Fruit fly (Drosophila melanogaster) whole organism, embryonic: ENCODE data around the gene CG6790.

Experiments
- ATbp ChIP-seq: fragments of 200-800 bp; sonication (Bioruptor generic); optimal IDR thresholded peaks from 2 replicates; lab custom pipeline; 2017; ENCODE audit warnings: missing biosample characterization, mild to moderate bottlenecking, missing genetic modification characterization, missing genetic modification reagents
- Abd-B ChIP-seq: fragments of 200-800 bp; sonication (Bioruptor generic); optimal IDR thresholded peaks from 2 replicates; lab custom pipeline; 2018; ENCODE audit warnings: missing biosample characterization, mild to moderate bottlenecking, missing genetic modification characterization, moderate library complexity
- Aef1 ChIP-seq: fragments of 200-800 bp; sonication (Bioruptor generic); IDR thresholded peaks from 3 replicates; pipeline ENCODE4 v1.3.6; 2022; ENCODE audit warnings: missing biosample characterization, missing genetic modification characterization
- CG10366 ChIP-seq: fragments of 200-800 bp; sonication (Bioruptor generic); IDR thresholded peaks from 2 replicates; pipeline ENCODE4 v1.3.6; 2022; ENCODE audit warnings: missing biosample characterization, missing genetic modification characterization
- CG10565 ChIP-seq: fragments of 200-800 bp; sonication (Bioruptor generic); optimal IDR thresholded peaks from 3 replicates; lab custom pipeline; 2016; ENCODE audit warnings: missing biosample characterization, mild to moderate bottlenecking, missing genetic modification characterization
- CG12071 ChIP-seq: fragments of 200-800 bp; sonication (Bioruptor generic); optimal IDR thresholded peaks from 3 replicates; lab custom pipeline; 2018; ENCODE audit warnings: missing biosample characterization, mild to moderate bottlenecking, missing genetic modification characterization
- CG12744 ChIP-seq: fragments of 200-800 bp; sonication (Bioruptor generic); optimal IDR thresholded peaks from 2 replicates; lab custom pipeline; 2016; ENCODE audit warnings: missing biosample characterization, missing genetic modification characterization
- CG13775 ChIP-seq: fragments of 200-800 bp; sonication (Bioruptor generic); optimal IDR thresholded peaks from 3 replicates; lab custom pipeline; 2017; ENCODE audit warnings: missing biosample characterization, mild to moderate bottlenecking, missing genetic modification characterization
- CG14050 ChIP-seq: fragments of 200-800 bp; sonication (Bioruptor generic); IDR thresholded peaks from 3 replicates; pipeline ENCODE4 v1.3.6; 2022; ENCODE audit warnings: missing biosample characterization, missing genetic modification characterization
- CG14710 ChIP-seq: fragments of 200-800 bp; sonication (Bioruptor generic); optimal IDR thresholded peaks from 3 replicates; lab custom pipeline; 2019; ENCODE audit warnings: missing biosample characterization, mild to moderate bottlenecking, missing genetic modification characterization, moderate library complexity
- CG15514 ChIP-seq: fragments of 200-800 bp; sonication (Bioruptor generic); optimal IDR thresholded peaks from 3 replicates; lab custom pipeline; 2017; ENCODE audit warnings: missing biosample characterization, missing genetic modification characterization, mild to moderate bottlenecking, moderate library complexity, missing genetic modification reagents
- CG15696 ChIP-seq: fragments of 200-800 bp; sonication (Bioruptor generic); optimal IDR thresholded peaks from 2 replicates; lab custom pipeline; 2019; ENCODE audit warnings: missing biosample characterization, mild to moderate bottlenecking, missing genetic modification characterization, moderate library complexity
- CG18599 ChIP-seq: fragments of 200-800 bp; sonication (Bioruptor generic); optimal IDR thresholded peaks from 3 replicates; lab custom pipeline; 2017; ENCODE audit warnings: missing biosample characterization, missing genetic modification characterization, mild to moderate bottlenecking, moderate library complexity, missing genetic modification reagents
- CG2116 ChIP-seq: fragments of 200-800 bp; sonication (Bioruptor generic); optimal IDR thresholded peaks from 3 replicates; lab custom pipeline; 2018; ENCODE audit warnings: missing biosample characterization, mild to moderate bottlenecking, missing genetic modification characterization
- CG2889 ChIP-seq: fragments of 200-800 bp; sonication (Bioruptor generic); IDR thresholded peaks from 3 replicates; pipeline ENCODE4 v1.3.6; 2022; ENCODE audit warnings: missing biosample characterization, missing genetic modification characterization
- CG30431 ChIP-seq: fragments of 200-800 bp; sonication (Bioruptor generic); optimal IDR thresholded peaks from 2 replicates; lab custom pipeline; 2017; ENCODE audit warnings: missing biosample characterization, missing genetic modification characterization
- CG31224 ChIP-seq: fragments of 200-800 bp; sonication (Bioruptor generic); IDR thresholded peaks from 2 replicates; pipeline ENCODE4 v1.3.6; 2022; ENCODE audit warnings: missing biosample characterization, missing genetic modification characterization
- CG3838 ChIP-seq: fragments of 200-800 bp; sonication (Bioruptor generic); optimal IDR thresholded peaks from 3 replicates; lab custom pipeline; 2016; ENCODE audit warnings: missing biosample characterization, missing genetic modification characterization
- CG4360 ChIP-seq: fragments of 200-800 bp; sonication (Bioruptor generic); IDR thresholded peaks from 2 replicates; pipeline ENCODE4 v1.3.6; 2022; ENCODE audit warnings: missing biosample characterization, missing genetic modification characterization
- CG6765 ChIP-seq: fragments of 200-800 bp; sonication (Bioruptor generic); optimal IDR thresholded peaks from 3 replicates; lab custom pipeline; 2017; ENCODE audit warnings: missing biosample characterization, mild to moderate bottlenecking, missing genetic modification characterization
- Dek ChIP-seq: fragments of 200-800 bp; sonication (Bioruptor generic); optimal IDR thresholded peaks from 3 replicates; lab custom pipeline; 2019; ENCODE audit warnings: missing biosample characterization, mild to moderate bottlenecking, missing genetic modification characterization, moderate library complexity
- Dfd ChIP-seq, 2 experiments: fragments of >200 bp; optimal IDR thresholded peaks; 2 replicates each; lab custom pipeline; 2017; ENCODE audit warnings: missing biosample characterization in 2 of 2, missing genetic modification characterization in 2 of 2
- Dp ChIP-seq: fragments of 200-800 bp; sonication (Bioruptor generic); optimal IDR thresholded peaks from 2 replicates; lab custom pipeline; 2018; ENCODE audit warnings: missing biosample characterization, mild to moderate bottlenecking, missing genetic modification characterization, moderate library complexity
- Drgx ChIP-seq: fragments of 200-800 bp; sonication (Bioruptor generic); IDR thresholded peaks from 2 replicates; pipeline ENCODE4 v1.3.6; 2022; ENCODE audit warnings: missing biosample characterization, missing genetic modification characterization
- HmgD ChIP-seq: fragments of 200-800 bp; sonication (Bioruptor generic); optimal IDR thresholded peaks from 3 replicates; lab custom pipeline; 2016; ENCODE audit warnings: missing biosample characterization, missing genetic modification characterization
- Lhr ChIP-seq: fragments of 200-800 bp; sonication (Bioruptor generic); optimal IDR thresholded peaks from 3 replicates; lab custom pipeline; 2017; ENCODE audit warnings: mild to moderate bottlenecking, missing biosample characterization, missing genetic modification reagents, missing genetic modification characterization
- MBD-R2 ChIP-seq: fragments of 200-800 bp; sonication (Bioruptor generic); IDR thresholded peaks from 2 replicates; pipeline ENCODE4 v1.3.6; 2022; ENCODE audit warnings: missing biosample characterization, missing genetic modification characterization
- Med ChIP-seq: fragments of 200-800 bp; sonication (Bioruptor generic); peaks from one replicate; lab custom pipeline; 2016; ENCODE audit warnings: missing biosample characterization, missing genetic modification characterization, mild to moderate bottlenecking, inconsistent platforms, moderate library complexity
- Oaz ChIP-seq: fragments of 200-800 bp; sonication (Bioruptor generic); IDR thresholded peaks from 2 replicates; pipeline ENCODE4 v1.3.6; 2022; ENCODE audit warnings: missing biosample characterization, missing genetic modification characterization
- Ravus ChIP-seq: fragments of 200-800 bp; sonication (Bioruptor generic); IDR thresholded peaks from 2 replicates; pipeline ENCODE4 v1.3.6; 2022; ENCODE audit warnings: missing biosample characterization, missing genetic modification characterization
- Sox102F ChIP-seq: fragments of 200-800 bp; sonication (Bioruptor generic); optimal IDR thresholded peaks from 2 replicates; lab custom pipeline; 2018; ENCODE audit warnings: missing biosample characterization, mild to moderate bottlenecking, missing genetic modification characterization, moderate library complexity
- Taf1 ChIP-seq: fragments of 200-800 bp; sonication (Bioruptor generic); IDR thresholded peaks from 2 replicates; pipeline ENCODE4 v1.3.6; 2022; ENCODE audit warnings: missing biosample characterization, missing genetic modification characterization
- Vsx1 ChIP-seq: fragments of 200-800 bp; sonication (Bioruptor generic); optimal IDR thresholded peaks from 2 replicates; lab custom pipeline; 2017; ENCODE audit warnings: missing biosample characterization, mild to moderate bottlenecking, missing genetic modification characterization, missing genetic modification reagents
- ash1 ChIP-seq: fragments of 200-800 bp; sonication (Bioruptor generic); optimal IDR thresholded peaks from 2 replicates; lab custom pipeline; 2018; ENCODE audit warnings: missing biosample characterization, mild to moderate bottlenecking, missing genetic modification characterization
- danr ChIP-seq: fragments of 200-800 bp; sonication (Bioruptor generic); IDR thresholded peaks from 2 replicates; pipeline ENCODE4 v1.3.6; 2022; ENCODE audit warnings: missing biosample characterization, missing genetic modification characterization
- dmrt99B ChIP-seq: fragments of 200-800 bp; sonication (Bioruptor generic); optimal IDR thresholded peaks from 2 replicates; lab custom pipeline; 2018; ENCODE audit warnings: missing biosample characterization, mild to moderate bottlenecking, missing genetic modification characterization, moderate library complexity
- fd64A ChIP-seq: fragments of 200-800 bp; sonication (Bioruptor generic); optimal IDR thresholded peaks from 3 replicates; lab custom pipeline; 2018; ENCODE audit warnings: missing biosample characterization, mild to moderate bottlenecking, missing genetic modification characterization
- gro ChIP-seq: fragments of 200-800 bp; sonication (Bioruptor generic); optimal IDR thresholded peaks from 2 replicates; lab custom pipeline; 2016; ENCODE audit warnings: missing biosample characterization, missing genetic modification characterization
- klu ChIP-seq: fragments of 200-800 bp; sonication (Bioruptor generic); IDR thresholded peaks from 2 replicates; pipeline ENCODE4 v1.3.6; 2022; ENCODE audit warnings: missing biosample characterization, missing genetic modification characterization
- knrl ChIP-seq: fragments of 200-800 bp; sonication (Bioruptor generic); IDR thresholded peaks from 3 replicates; pipeline ENCODE4 v1.3.6; 2022; ENCODE audit warnings: missing biosample characterization, missing genetic modification characterization; ENCODE audit not compliant: partially characterized antibody
- lov ChIP-seq, 2 experiments: fragments of 200-800 bp in 1 of 2; fragments of >200 bp in 1 of 2; sonication (Bioruptor generic) in 1 of 2; IDR thresholded peaks in 1 of 2; optimal IDR thresholded peaks in 1 of 2; 2 replicates in 1 of 2; 3 replicates in 1 of 2; pipeline versions ENCODE4 v1.3.6 to Lab custom; 2017 to 2022; ENCODE audit warnings: missing biosample characterization in 1 of 2, missing genetic modification characterization in 1 of 2
- maf-S ChIP-seq: fragments of 200-800 bp; sonication (Bioruptor generic); optimal IDR thresholded peaks from 2 replicates; lab custom pipeline; 2016; ENCODE audit warnings: missing biosample characterization, missing genetic modification characterization
- mirr ChIP-seq: fragments of 200-800 bp; sonication (Bioruptor generic); optimal IDR thresholded peaks from 3 replicates; lab custom pipeline; 2018; ENCODE audit warnings: missing biosample characterization, mild to moderate bottlenecking, missing genetic modification characterization
- pan ChIP-seq, 4 experiments: fragments of >200 bp in 3 of 4; fragments of 200-800 bp in 1 of 4; sonication (Bioruptor generic) in 1 of 4; optimal IDR thresholded peaks in 3 of 4; IDR thresholded peaks in 1 of 4; 2 replicates each; pipeline versions ENCODE4 v1.3.6 to Lab custom; 2017 to 2022; ENCODE audit warnings: missing biosample characterization in 2 of 4, missing genetic modification characterization in 2 of 4, mixed read lengths in 1 of 4
- rib ChIP-seq: fragments of 200-800 bp; sonication (Bioruptor generic); IDR thresholded peaks from 2 replicates; pipeline ENCODE4 v1.3.6; 2022; ENCODE audit warnings: missing biosample characterization, missing genetic modification characterization
- sc ChIP-seq, 3 experiments: fragments of >200 bp in 2 of 3; fragments of 200-800 bp in 1 of 3; sonication (Bioruptor generic) in 1 of 3; optimal IDR thresholded peaks; 2 replicates in 2 of 3; 3 replicates in 1 of 3; lab custom pipeline; 2017; ENCODE audit warnings: mild to moderate bottlenecking in 1 of 3, missing biosample characterization in 1 of 3, missing genetic modification characterization in 1 of 3, missing genetic modification reagents in 1 of 3
- sima ChIP-seq: fragments of 200-800 bp; sonication (Bioruptor generic); optimal IDR thresholded peaks from 2 replicates; lab custom pipeline; 2016; ENCODE audit warnings: missing biosample characterization, missing genetic modification characterization
- unc-4 ChIP-seq: fragments of 200-800 bp; sonication (Bioruptor generic); IDR thresholded peaks from 2 replicates; pipeline ENCODE4 v1.3.6; 2022; ENCODE audit warnings: missing biosample characterization, missing genetic modification characterization; ENCODE audit not compliant: partially characterized antibody
- usp ChIP-seq: fragments of >200 bp; optimal IDR thresholded peaks from 2 replicates; lab custom pipeline; 2017; ENCODE audit warnings: missing biosample characterization, missing genetic modification characterization

The CG6790 gene

dm6 chr3R:11582253-11582589 is 3.7 kb upstream of the CG6790 start (continued):
- peak; percentile 55 for TF ChIP-seq CG15514 (GFP tag; lab: Kevin White, UChicago)
- TF ChIP-seq usp, result no peak
- no peak for TF ChIP-seq dmrt99B (tag; lab: Kevin White, UChicago)
- TF ChIP-seq CG13775 (GFP tag; lab: Kevin White, UChicago), result peak; percentile 50
- TF ChIP-seq knrl (GFP tag; lab: Robert Waterston, UW), result no peak
- peak; percentile 95 for TF ChIP-seq Drgx (GFP tag; lab: Robert Waterston, UW)
- no peak for TF ChIP-seq lov (optimal IDR thresholded peaks at IDR 0.05; lab: Kevin White, UChicago)
- TF ChIP-seq lov (GFP tag; IDR thresholded peaks at IDR 0.05; lab: Robert Waterston, UW), result peak; percentile 62; the same call in 2 of the 3 replicates
- peak; percentile 60 for TF ChIP-seq Abd-B (GFP tag; lab: Kevin White, UChicago)
- TF ChIP-seq Dek (tag; lab: Kevin White, UChicago), result peak; percentile 47
- no peak for TF ChIP-seq mirr
- TF ChIP-seq CG4360 (GFP tag; lab: Robert Waterston, UW), result no peak; the same call in 1 of the 2 replicates
- no peak for TF ChIP-seq pan (optimal IDR thresholded peaks at IDR 0.05; lab: Kevin White, UChicago)
- TF ChIP-seq pan (GFP tag; optimal IDR thresholded peaks at IDR 0.05 in 1 of 2, IDR thresholded peaks at IDR 0.05 in 1 of 2), result peak in 1 of 2 experiments; percentile 87
- peak; percentile 60; the same call in 1 of the 3 replicates for TF ChIP-seq CG2889 (GFP tag; lab: Robert Waterston, UW)
- no peak for TF ChIP-seq unc-4
- 0 out of 2 replicates have a peak, but pooled peaks have one; percentile 26 for TF ChIP-seq MBD-R2 (GFP tag; lab: Robert Waterston, UW)
- TF ChIP-seq maf-S (GFP tag; lab: Kevin White, UChicago), result peak; percentile 53
- TF ChIP-seq CG30431, result peak; percentile 51
- TF ChIP-seq sima (GFP tag; lab: Kevin White, UChicago), result no peak
- TF ChIP-seq Oaz (GFP tag; lab: Robert Waterston, UW), result peak; percentile 71
- peak; percentile 21 for TF ChIP-seq CG14710
- peak; percentile 34 for TF ChIP-seq Ravus
- no peak for TF ChIP-seq klu (GFP tag; lab: Robert Waterston, UW)
- no peak for TF ChIP-seq Dfd (GFP tag; optimal IDR thresholded peaks at IDR 0.05; lab: Kevin White, UChicago)
- no peak for TF ChIP-seq CG3838
- TF ChIP-seq CG31224 (GFP tag; lab: Robert Waterston, UW), result peak; percentile 54
- peak; percentile 87 for TF ChIP-seq Sox102F (GFP tag; lab: Kevin White, UChicago)
- TF ChIP-seq CG12744, result no peak
- TF ChIP-seq sc (optimal IDR thresholded peaks at IDR 0.05; lab: Kevin White, UChicago), result no peak
- TF ChIP-seq sc (GFP tag; optimal IDR thresholded peaks at IDR 0.05; lab: Kevin White, UChicago), result peak; percentile 45
- no peak for TF ChIP-seq CG10565 (GFP tag; lab: Kevin White, UChicago)
- no peak for TF ChIP-seq ash1 (GFP tag; lab: Kevin White, UChicago)
- TF ChIP-seq danr, result peak; percentile 52
- TF ChIP-seq CG14050 (GFP tag; lab: Robert Waterston, UW), result peak; percentile 78
- TF ChIP-seq Lhr (GFP tag; lab: Kevin White, UChicago), result no peak
- TF ChIP-seq Vsx1 (GFP tag; lab: Kevin White, UChicago), result no peak
- TF ChIP-seq rib (GFP tag; lab: Robert Waterston, UW), result no peak
- no peak for TF ChIP-seq CG18599 (GFP tag; lab: Kevin White, UChicago)
- TF ChIP-seq CG15696 (tag; lab: Kevin White, UChicago), result peak; percentile 21
- TF ChIP-seq gro, result no peak
- TF ChIP-seq CG10366 (GFP tag; lab: Robert Waterston, UW), result peak; percentile 80
- peak; percentile 93 for TF ChIP-seq Med (GFP tag; lab: Kevin White, UChicago)
- no peak for TF ChIP-seq HmgD (GFP tag; lab: Kevin White, UChicago)
- no peak for TF ChIP-seq Dp (GFP tag; lab: Kevin White, UChicago)
- no peak for TF ChIP-seq fd64A (GFP tag; lab: Kevin White, UChicago)
- TF ChIP-seq CG2116 (GFP tag; lab: Kevin White, UChicago), result no peak
- peak; percentile 64; the same call in 2 of the 3 replicates for TF ChIP-seq Aef1 (GFP tag; lab: Robert Waterston, UW)
- no peak for TF ChIP-seq ATbp
- no peak for TF ChIP-seq Taf1 (GFP tag; lab: Robert Waterston, UW)
- peak; percentile 11 for TF ChIP-seq CG6765 (GFP tag; lab: Kevin White, UChicago)
- TF ChIP-seq CG12071 (GFP tag; lab: Kevin White, UChicago), result no peak
